Fruit fly (Drosophila melanogaster) whole organism, embryonic: ENCODE results near the gene neb.

Experiments used
- Adf1 ChIP-seq: fragments of 200-800 bp; sonication (Bioruptor generic); IDR thresholded peaks from 2 replicates; pipeline ENCODE4 v1.3.6; 2022; ENCODE audit warnings: missing biosample characterization, missing genetic modification characterization
- CG10147 ChIP-seq: fragments of 200-800 bp; sonication (Bioruptor generic); optimal IDR thresholded peaks from 2 replicates; lab custom pipeline; 2019; ENCODE audit warnings: missing biosample characterization, mild to moderate bottlenecking, missing genetic modification characterization, moderate library complexity
- CG10209 ChIP-seq: fragments of 200-800 bp; sonication (Bioruptor generic); optimal IDR thresholded peaks from 3 replicates; lab custom pipeline; 2017; ENCODE audit warnings: missing biosample characterization, mild to moderate bottlenecking, missing genetic modification characterization, missing genetic modification reagents
- CG12219 ChIP-seq: fragments of 200-800 bp; sonication (Bioruptor generic); optimal IDR thresholded peaks from 3 replicates; lab custom pipeline; 2018; ENCODE audit warnings: missing biosample characterization, mild to moderate bottlenecking, missing genetic modification characterization
- CG14965 ChIP-seq: fragments of 200-800 bp; sonication (Bioruptor generic); optimal IDR thresholded peaks from 2 replicates; lab custom pipeline; 2016; ENCODE audit warnings: missing biosample characterization, missing genetic modification characterization, borderline replicate concordance
- CG18619 ChIP-seq: fragments of 200-800 bp; sonication (Bioruptor generic); optimal IDR thresholded peaks from 3 replicates; lab custom pipeline; 2017; ENCODE audit warnings: missing biosample characterization, mild to moderate bottlenecking, missing genetic modification characterization
- CG2202 ChIP-seq: fragments of 200-800 bp; sonication (Bioruptor generic); optimal IDR thresholded peaks from 2 replicates; lab custom pipeline; 2018; ENCODE audit warnings: missing biosample characterization, mild to moderate bottlenecking, missing genetic modification characterization
- CG2678 ChIP-seq: fragments of 200-800 bp; sonication (Bioruptor generic); optimal IDR thresholded peaks from 3 replicates; lab custom pipeline; 2019; ENCODE audit warnings: missing biosample characterization, mild to moderate bottlenecking, missing genetic modification characterization, moderate library complexity
- CG2712 ChIP-seq: fragments of 200-800 bp; optimal IDR thresholded peaks from 3 replicates; lab custom pipeline; 2019; ENCODE audit warnings: missing biosample characterization, mild to moderate bottlenecking, missing genetic modification characterization, moderate library complexity
- CG2875 ChIP-seq: fragments of 200-800 bp; sonication (Bioruptor generic); optimal IDR thresholded peaks from 2 replicates; lab custom pipeline; 2017; ENCODE audit warnings: missing biosample characterization, mild to moderate bottlenecking, missing genetic modification characterization, missing genetic modification reagents
- CG30403 ChIP-seq: fragments of 200-800 bp; sonication (Bioruptor generic); optimal IDR thresholded peaks from 3 replicates; lab custom pipeline; 2016; ENCODE audit warnings: missing biosample characterization, missing genetic modification characterization
- CG31365 ChIP-seq: fragments of 200-800 bp; sonication (Bioruptor generic); optimal IDR thresholded peaks from 2 replicates; lab custom pipeline; 2018; ENCODE audit warnings: missing biosample characterization, mild to moderate bottlenecking, missing genetic modification characterization
- CG31388 ChIP-seq: fragments of 200-800 bp; sonication (Bioruptor generic); optimal IDR thresholded peaks from 2 replicates; lab custom pipeline; 2016; ENCODE audit warnings: missing biosample characterization, missing genetic modification characterization
- CG5245 ChIP-seq: fragments of 200-800 bp; sonication (Bioruptor generic); optimal IDR thresholded peaks from 3 replicates; lab custom pipeline; 2016; ENCODE audit warnings: missing biosample characterization, missing genetic modification characterization
- CG8281 ChIP-seq: fragments of 200-800 bp; sonication (Bioruptor generic); optimal IDR thresholded peaks from 2 replicates; lab custom pipeline; 2018; ENCODE audit warnings: missing biosample characterization, mild to moderate bottlenecking, missing genetic modification characterization, moderate library complexity
- CG9876 ChIP-seq: fragments of 200-800 bp; sonication (Bioruptor generic); optimal IDR thresholded peaks from 2 replicates; lab custom pipeline; 2016; ENCODE audit warnings: missing biosample characterization, missing genetic modification characterization
- CTCF ChIP-seq: fragments of 200-800 bp; sonication (Bioruptor generic); optimal IDR thresholded peaks from 2 replicates; lab custom pipeline; 2017; ENCODE audit warnings: missing biosample characterization, mild to moderate bottlenecking, missing genetic modification characterization, moderate library complexity
- Drgx ChIP-seq: fragments of 200-800 bp; sonication (Bioruptor generic); IDR thresholded peaks from 2 replicates; pipeline ENCODE4 v1.3.6; 2022; ENCODE audit warnings: missing biosample characterization, missing genetic modification characterization
- Fer2 ChIP-seq: fragments of 200-800 bp; sonication (Bioruptor generic); optimal IDR thresholded peaks from 2 replicates; lab custom pipeline; 2018; ENCODE audit warnings: missing biosample characterization, mild to moderate bottlenecking, missing genetic modification characterization, moderate library complexity
- Hand ChIP-seq: fragments of 200-800 bp; sonication (Bioruptor generic); optimal IDR thresholded peaks from 2 replicates; lab custom pipeline; 2017; ENCODE audit warnings: mild to moderate bottlenecking, missing biosample characterization, missing genetic modification reagents, missing genetic modification characterization
- Mad ChIP-seq: fragments of 200-800 bp; sonication (Bioruptor generic); optimal IDR thresholded peaks from 2 replicates; lab custom pipeline; 2016; ENCODE audit warnings: missing biosample characterization, missing genetic modification characterization
- Med ChIP-seq: fragments of 200-800 bp; sonication (Bioruptor generic); peaks from one replicate; lab custom pipeline; 2016; ENCODE audit warnings: missing biosample characterization, missing genetic modification characterization, mild to moderate bottlenecking, inconsistent platforms, moderate library complexity
- NK7.1 ChIP-seq: fragments of 200-800 bp; sonication (Bioruptor generic); optimal IDR thresholded peaks from 3 replicates; lab custom pipeline; 2016; ENCODE audit warnings: missing biosample characterization, missing genetic modification characterization
- Scr ChIP-seq: fragments of 200-800 bp; sonication (Bioruptor generic); IDR thresholded peaks from 2 replicates; pipeline ENCODE4 v1.3.6; 2022; ENCODE audit warnings: missing biosample characterization, missing genetic modification characterization; ENCODE audit not compliant: partially characterized antibody
- Sox100B ChIP-seq: fragments of 200-800 bp; sonication (Bioruptor generic); optimal IDR thresholded peaks from 3 replicates; lab custom pipeline; 2018; ENCODE audit warnings: missing biosample characterization, mild to moderate bottlenecking, missing genetic modification characterization
- Sry-δ ChIP-seq: fragments of 200-800 bp; sonication (Bioruptor generic); optimal IDR thresholded peaks from 2 replicates; lab custom pipeline; 2016; ENCODE audit warnings: missing biosample characterization, missing genetic modification characterization
- Ssrp ChIP-seq: fragments of 200-800 bp; sonication (Bioruptor generic); optimal IDR thresholded peaks from 2 replicates; lab custom pipeline; 2018; ENCODE audit warnings: missing biosample characterization, mild to moderate bottlenecking, missing genetic modification characterization, moderate library complexity
- bbx ChIP-seq: fragments of 200-800 bp; sonication (Bioruptor generic); IDR thresholded peaks from 2 replicates; pipeline ENCODE4 v1.3.6; 2022; ENCODE audit warnings: missing biosample characterization, missing genetic modification characterization; ENCODE audit not compliant: partially characterized antibody
- bowl ChIP-seq: fragments of 200-800 bp; sonication (Bioruptor generic); IDR thresholded peaks from 2 replicates; pipeline ENCODE4 v1.3.6; 2022; ENCODE audit warnings: missing biosample characterization, missing genetic modification characterization
- cas ChIP-seq: fragments of 200-800 bp; sonication (Bioruptor generic); IDR thresholded peaks from 2 replicates; pipeline ENCODE4 v1.3.6; 2022; ENCODE audit warnings: missing biosample characterization, missing genetic modification characterization
- corto ChIP-seq: fragments of 200-800 bp; sonication (Bioruptor generic); optimal IDR thresholded peaks from 2 replicates; lab custom pipeline; 2016; ENCODE audit warnings: missing biosample characterization, mild to moderate bottlenecking, missing genetic modification characterization, moderate library complexity
- crol ChIP-seq: fragments of 200-800 bp; sonication (Bioruptor generic); IDR thresholded peaks from 2 replicates; pipeline ENCODE4 v1.3.6; 2022; ENCODE audit warnings: missing biosample characterization, missing genetic modification characterization
- cwo ChIP-seq: fragments of 200-800 bp; sonication (Bioruptor generic); optimal IDR thresholded peaks from 3 replicates; lab custom pipeline; 2017; ENCODE audit warnings: missing biosample characterization, missing genetic modification characterization, mild to moderate bottlenecking, moderate library complexity, missing genetic modification reagents
- ewg ChIP-seq: fragments of 200-800 bp; sonication (Bioruptor generic); optimal IDR thresholded peaks from 3 replicates; lab custom pipeline; 2017; ENCODE audit warnings: mild to moderate bottlenecking, missing biosample characterization, missing genetic modification reagents, missing genetic modification characterization
- fd102C ChIP-seq: fragments of 200-800 bp; sonication (Bioruptor generic); optimal IDR thresholded peaks from 2 replicates; lab custom pipeline; 2018; ENCODE audit warnings: missing biosample characterization, mild to moderate bottlenecking, missing genetic modification characterization, moderate library complexity
- grau ChIP-seq: fragments of 200-800 bp; optimal IDR thresholded peaks from 3 replicates; lab custom pipeline; 2019; ENCODE audit warnings: missing biosample characterization, mild to moderate bottlenecking, missing genetic modification characterization, moderate library complexity
- ham ChIP-seq: fragments of 200-800 bp; sonication (Bioruptor generic); IDR thresholded peaks from 2 replicates; pipeline ENCODE4 v1.3.6; 2022; ENCODE audit warnings: missing biosample characterization, missing genetic modification characterization
- hth ChIP-seq: fragments of >200 bp; optimal IDR thresholded peaks from 2 replicates; lab custom pipeline; 2017; ENCODE audit warnings: inconsistent platforms
- lilli ChIP-seq: fragments of 200-800 bp; sonication (Bioruptor generic); optimal IDR thresholded peaks from 3 replicates; lab custom pipeline; 2016; ENCODE audit warnings: missing biosample characterization, missing genetic modification characterization
- lola ChIP-seq, 3 experiments: fragments of >200 bp in 2 of 3; fragments of 200-800 bp in 1 of 3; sonication (Bioruptor generic) in 1 of 3; optimal IDR thresholded peaks; 2 replicates each; lab custom pipeline; 2017 to 2019; ENCODE audit warnings: missing biosample characterization in 3 of 3, missing genetic modification characterization in 3 of 3, mild to moderate bottlenecking in 1 of 3, moderate library complexity in 1 of 3
- mirr ChIP-seq: fragments of 200-800 bp; sonication (Bioruptor generic); optimal IDR thresholded peaks from 3 replicates; lab custom pipeline; 2018; ENCODE audit warnings: missing biosample characterization, mild to moderate bottlenecking, missing genetic modification characterization
- mld ChIP-seq: fragments of 200-800 bp; sonication (Bioruptor generic); IDR thresholded peaks from 3 replicates; pipeline ENCODE4 v1.3.6; 2022; ENCODE audit warnings: missing biosample characterization, missing genetic modification characterization; ENCODE audit not compliant: partially characterized antibody
- pita ChIP-seq: fragments of 200-800 bp; sonication (Bioruptor generic); optimal IDR thresholded peaks from 2 replicates; lab custom pipeline; 2017; ENCODE audit warnings: missing biosample characterization, mild to moderate bottlenecking, missing genetic modification characterization
- rib ChIP-seq: fragments of 200-800 bp; sonication (Bioruptor generic); IDR thresholded peaks from 2 replicates; pipeline ENCODE4 v1.3.6; 2022; ENCODE audit warnings: missing biosample characterization, missing genetic modification characterization
- slp2 ChIP-seq: fragments of 200-800 bp; sonication (Bioruptor generic); optimal IDR thresholded peaks from 2 replicates; lab custom pipeline; 2016; ENCODE audit warnings: missing biosample characterization, missing genetic modification characterization
- ssp ChIP-seq: fragments of 200-800 bp; sonication (Bioruptor generic); IDR thresholded peaks from 2 replicates; pipeline ENCODE4 v1.3.6; 2022; ENCODE audit warnings: missing biosample characterization, missing genetic modification characterization
- trem ChIP-seq: fragments of 200-800 bp; optimal IDR thresholded peaks from 3 replicates; lab custom pipeline; 2019; ENCODE audit warnings: missing biosample characterization, mild to moderate bottlenecking, missing genetic modification characterization, moderate library complexity
- unc-4 ChIP-seq: fragments of 200-800 bp; sonication (Bioruptor generic); IDR thresholded peaks from 2 replicates; pipeline ENCODE4 v1.3.6; 2022; ENCODE audit warnings: missing biosample characterization, missing genetic modification characterization; ENCODE audit not compliant: partially characterized antibody
- z ChIP-seq: fragments of 200-800 bp; sonication (Bioruptor generic); IDR thresholded peaks from 3 replicates; pipeline ENCODE4 v1.3.6; 2022; ENCODE audit warnings: missing biosample characterization, missing genetic modification characterization

neb gene

DNA sequence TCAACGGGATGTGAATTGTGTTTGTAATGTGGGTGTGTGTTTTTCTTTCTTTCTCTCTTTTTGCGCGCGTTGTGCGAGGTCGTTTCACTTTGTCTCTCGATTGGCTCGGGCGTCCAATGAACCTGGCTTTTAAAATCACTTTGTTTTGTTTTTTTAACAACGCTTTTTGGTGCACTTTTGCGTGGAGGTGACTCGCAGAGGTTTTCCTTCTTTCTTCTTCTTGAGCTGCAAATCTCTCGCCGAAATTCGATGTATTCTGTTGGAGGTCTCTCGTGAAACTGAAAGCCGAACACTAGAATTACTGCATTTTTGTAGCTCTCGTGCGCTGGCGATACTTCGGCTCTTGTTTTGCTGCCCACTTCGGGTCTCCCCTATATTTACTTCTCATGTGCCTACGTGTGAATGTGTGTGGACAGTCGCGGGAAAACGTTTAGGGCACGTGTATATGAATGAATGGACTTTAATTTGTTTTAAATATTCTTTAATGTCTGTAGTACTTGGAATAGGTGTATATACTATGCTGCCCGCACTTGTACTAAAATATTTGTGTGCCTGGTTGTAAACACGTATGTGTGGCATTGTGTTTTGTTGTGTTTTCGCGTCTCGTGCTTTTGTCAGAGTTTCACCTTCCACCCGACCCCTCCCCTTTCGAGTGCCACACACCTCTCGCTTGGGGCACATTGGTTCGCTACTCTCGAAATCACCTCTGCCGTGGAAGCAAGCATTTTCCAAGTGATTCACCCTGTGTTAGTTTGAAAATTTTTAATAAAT, 9.4 kb downstream of the neb start, which contains the start of gene fok (continued):
- peak; percentile 90 for TF ChIP-seq CG5245 (GFP tag; lab: Kevin White, UChicago)
- peak; percentile 95 for TF ChIP-seq Fer2 (tag; lab: Kevin White, UChicago)
- TF ChIP-seq CG2875 (GFP tag; lab: Kevin White, UChicago), result peak; percentile 95
- no peak; the same call in 2 of the 3 replicates for TF ChIP-seq z (GFP tag; lab: Robert Waterston, UW)
- TF ChIP-seq bbx (GFP tag; lab: Robert Waterston, UW), result peak; percentile 55; the same call in 1 of the 2 replicates
- TF ChIP-seq ewg (GFP tag; lab: Kevin White, UChicago), result peak; percentile 91
- TF ChIP-seq CTCF (GFP tag; lab: Kevin White, UChicago), result peak; percentile 64
- TF ChIP-seq unc-4 (GFP tag; lab: Robert Waterston, UW), result 0 out of 2 replicates have a peak, but pooled peaks have one; percentile 25
- TF ChIP-seq CG8281 (tag; lab: Kevin White, UChicago), result peak; percentile 87
- TF ChIP-seq Sry-δ (GFP tag; lab: Kevin White, UChicago), result peak; percentile 61
- no peak for TF ChIP-seq pita (GFP tag; lab: Kevin White, UChicago)
- peak; percentile 97 for TF ChIP-seq CG12219 (GFP tag; lab: Kevin White, UChicago)
- TF ChIP-seq fd102C (GFP tag; lab: Kevin White, UChicago), result peak; percentile 75
- TF ChIP-seq trem (tag; lab: Kevin White, UChicago), result peak; percentile 93
- TF ChIP-seq CG9876 (GFP tag; lab: Kevin White, UChicago), result peak; percentile 91
- peak; percentile 97 for TF ChIP-seq CG2712 (tag; lab: Kevin White, UChicago)
- peak; percentile 98 for TF ChIP-seq Sox100B (GFP tag; lab: Kevin White, UChicago)
- peak; percentile 87 for TF ChIP-seq Adf1 (GFP tag; lab: Robert Waterston, UW)
- TF ChIP-seq CG14965 (GFP tag; lab: Kevin White, UChicago), result peak; percentile 38
- peak; percentile 29; the same call in 1 of the 2 replicates for TF ChIP-seq Scr (GFP tag; lab: Robert Waterston, UW)
- TF ChIP-seq mld (GFP tag; lab: Robert Waterston, UW), result no peak
- peak; percentile 97 for TF ChIP-seq Hand (GFP tag; lab: Kevin White, UChicago)
- peak; percentile 96 for TF ChIP-seq grau
- TF ChIP-seq CG2678 (tag; lab: Kevin White, UChicago), result peak; percentile 99
- peak; percentile 97 for TF ChIP-seq Drgx (GFP tag; lab: Robert Waterston, UW)
- peak; percentile 94 for TF ChIP-seq CG10147
- peak; percentile 86 for TF ChIP-seq CG31388
- TF ChIP-seq hth (lab: Kevin White, UChicago), result no peak
- TF ChIP-seq rib (GFP tag; lab: Robert Waterston, UW), result peak; percentile 98
- peak; percentile 95 for TF ChIP-seq CG18619
- peak; percentile 86 for TF ChIP-seq slp2 (GFP tag; lab: Kevin White, UChicago)
- peak; percentile 98 for TF ChIP-seq corto
- TF ChIP-seq cwo (GFP tag; lab: Kevin White, UChicago), result peak; percentile 100
- TF ChIP-seq CG31365, result peak; percentile 83
- peak; percentile 97 for TF ChIP-seq lilli (GFP tag; lab: Kevin White, UChicago)
- peak; percentile 85 for TF ChIP-seq ssp
- peak; percentile 96 for TF ChIP-seq crol (GFP tag; lab: Robert Waterston, UW)
- TF ChIP-seq lola (GFP tag; optimal IDR thresholded peaks at IDR 0.05; lab: Kevin White, UChicago), result peak in 1 of 3 experiments; percentile 95
- peak; percentile 96 for TF ChIP-seq CG10209 (GFP tag; lab: Kevin White, UChicago)
- TF ChIP-seq Ssrp (tag; lab: Kevin White, UChicago), result peak; percentile 93
- TF ChIP-seq Med (GFP tag; lab: Kevin White, UChicago), result peak; percentile 99
- peak; percentile 97 for TF ChIP-seq CG30403 (GFP tag; lab: Kevin White, UChicago)
- TF ChIP-seq ham (GFP tag; lab: Robert Waterston, UW), result peak; percentile 86
- TF ChIP-seq CG2202 (tag; lab: Kevin White, UChicago), result peak; percentile 91
- peak; percentile 88 for TF ChIP-seq bowl (GFP tag; lab: Robert Waterston, UW)
- peak; percentile 94 for TF ChIP-seq NK7.1
- TF ChIP-seq Mad (GFP tag; lab: Kevin White, UChicago), result peak; percentile 92
- peak; percentile 99 for TF ChIP-seq mirr (GFP tag; lab: Kevin White, UChicago)
- TF ChIP-seq cas (GFP tag; lab: Robert Waterston, UW), result peak; percentile 82
